Worm (Caenorhabditis elegans) whole organism, mixed stage, embryonic: Measurements from ENCODE around the gene srx-120.

Experiments used
- M03D4.4 ChIP-seq: sonication (generic microtip); optimal IDR thresholded peaks from 2 replicates; lab custom pipeline; 2017; ENCODE audit warnings: mild to moderate bottlenecking, missing genetic modification characterization, missing compliant biosample characterization
- bed-3 ChIP-seq: fragments of 200-800 bp; sonication (Bioruptor generic); optimal IDR thresholded peaks from 3 replicates; lab custom pipeline; 2018; ENCODE audit warnings: mild to moderate bottlenecking, missing genetic modification characterization, moderate library complexity, missing compliant biosample characterization
- blmp-1 ChIP-seq: fragments of 150-350 bp; optimal IDR thresholded peaks from 2 replicates; lab custom pipeline; 2014; ENCODE audit warnings: missing biosample characterization, missing genetic modification characterization
- ceh-39 ChIP-seq: fragments of 150-350 bp; optimal IDR thresholded peaks from 2 replicates; lab custom pipeline; 2014; ENCODE audit warnings: missing biosample characterization, missing genetic modification characterization
- ceh-43 ChIP-seq: fragments of 200-800 bp; sonication (Bioruptor generic); optimal IDR thresholded peaks from 2 replicates; lab custom pipeline; 2018; ENCODE audit warnings: mild to moderate bottlenecking, missing genetic modification characterization, moderate library complexity, missing compliant biosample characterization
- ceh-83 ChIP-seq: fragments of 200-800 bp; sonication (Bioruptor generic); optimal IDR thresholded peaks from 2 replicates; lab custom pipeline; 2018; ENCODE audit warnings: mild to moderate bottlenecking, missing genetic modification characterization, missing compliant biosample characterization
- ces-1 ChIP-seq: fragments of 150-350 bp; optimal IDR thresholded peaks from 2 replicates; lab custom pipeline; 2014; ENCODE audit warnings: missing biosample characterization, missing genetic modification reagents, missing genetic modification characterization
- cnd-1 ChIP-seq: fragments of 200-800 bp; sonication (Bioruptor generic); optimal IDR thresholded peaks from 2 replicates; lab custom pipeline; 2018; ENCODE audit warnings: mild to moderate bottlenecking, missing genetic modification characterization, missing compliant biosample characterization
- drap-1 ChIP-seq: fragments of 200-800 bp; sonication (Bioruptor generic); optimal IDR thresholded peaks from 3 replicates; lab custom pipeline; 2018; ENCODE audit warnings: mild to moderate bottlenecking, missing genetic modification characterization, missing compliant biosample characterization
- elt-1 ChIP-seq: sonication (generic microtip); optimal IDR thresholded peaks from 2 replicates; lab custom pipeline; 2017; ENCODE audit warnings: missing genetic modification characterization, mild to moderate bottlenecking, missing compliant biosample characterization, antibody characterized with exemption, moderate library complexity, borderline replicate concordance; ENCODE audit not compliant: insufficient read depth
- elt-3 ChIP-seq: fragments of 150-350 bp; optimal IDR thresholded peaks from 2 replicates; lab custom pipeline; 2014; ENCODE audit warnings: missing biosample characterization, missing genetic modification characterization
- flh-1 ChIP-seq: fragments of 200-800 bp; sonication (Bioruptor generic); optimal IDR thresholded peaks from 2 replicates; lab custom pipeline; 2018; ENCODE audit warnings: mild to moderate bottlenecking, missing genetic modification characterization, moderate library complexity, missing compliant biosample characterization
- ham-2 ChIP-seq: fragments of 200-800 bp; sonication (Bioruptor generic); optimal IDR thresholded peaks from 2 replicates; lab custom pipeline; 2018; ENCODE audit warnings: mild to moderate bottlenecking, missing genetic modification characterization, missing compliant biosample characterization
- hlh-1 ChIP-seq: fragments of 150-350 bp; optimal IDR thresholded peaks from 2 replicates; lab custom pipeline; 2014; ENCODE audit warnings: missing biosample characterization, missing genetic modification reagents, missing genetic modification characterization
- lin-13 ChIP-seq: fragments of 150-350 bp; optimal IDR thresholded peaks from 2 replicates; lab custom pipeline; 2014; ENCODE audit warnings: missing biosample characterization, missing genetic modification characterization
- lsy-2 ChIP-seq: fragments of 150-350 bp; optimal IDR thresholded peaks from 2 replicates; lab custom pipeline; 2014; ENCODE audit warnings: missing biosample characterization, missing genetic modification characterization
- mab-5 ChIP-seq: fragments of 150-350 bp; optimal IDR thresholded peaks from 2 replicates; lab custom pipeline; 2014; ENCODE audit warnings: missing biosample characterization, missing genetic modification characterization
- mep-1 ChIP-seq: fragments of 150-350 bp; optimal IDR thresholded peaks from 2 replicates; lab custom pipeline; 2017; ENCODE audit warnings: missing biosample characterization, missing genetic modification reagents, missing genetic modification characterization, inconsistent platforms
- mls-2 ChIP-seq: sonication (generic microtip); optimal IDR thresholded peaks from 2 replicates; lab custom pipeline; 2016; ENCODE audit warnings: mild to moderate bottlenecking, missing genetic modification characterization, moderate library complexity, missing compliant biosample characterization
- nhr-2 ChIP-seq: fragments of 150-350 bp; optimal IDR thresholded peaks from 2 replicates; lab custom pipeline; 2014; ENCODE audit warnings: missing biosample characterization, missing genetic modification characterization
- nhr-237 ChIP-seq: fragments of 150-350 bp; optimal IDR thresholded peaks from 2 replicates; lab custom pipeline; 2014; ENCODE audit warnings: missing biosample characterization, missing genetic modification characterization
- nhr-76 ChIP-seq: sonication (generic microtip); optimal IDR thresholded peaks from 2 replicates; lab custom pipeline; 2017; ENCODE audit warnings: missing biosample characterization, missing genetic modification characterization
- pha-4 ChIP-seq: fragments of 150-350 bp; optimal IDR thresholded peaks from 2 replicates; lab custom pipeline; 2018; ENCODE audit warnings: missing biosample characterization, missing genetic modification reagents, missing genetic modification characterization
- sem-2 ChIP-seq: fragments of 200-800 bp; sonication (Bioruptor generic); optimal IDR thresholded peaks from 2 replicates; lab custom pipeline; 2018; ENCODE audit warnings: mild to moderate bottlenecking, missing genetic modification characterization, missing compliant biosample characterization
- sptf-1 ChIP-seq: sonication (generic microtip); optimal IDR thresholded peaks from 2 replicates; lab custom pipeline; 2017; ENCODE audit warnings: mild to moderate bottlenecking, missing genetic modification characterization, moderate library complexity, missing compliant biosample characterization
- tbx-8 ChIP-seq: fragments of 200-800 bp; sonication (Bioruptor generic); optimal IDR thresholded peaks from 2 replicates; lab custom pipeline; 2018; ENCODE audit warnings: mild to moderate bottlenecking, missing genetic modification characterization, moderate library complexity, missing compliant biosample characterization
- unc-120 ChIP-seq: sonication (generic microtip); optimal IDR thresholded peaks from 2 replicates; lab custom pipeline; 2017; ENCODE audit warnings: missing genetic modification characterization, missing compliant biosample characterization; ENCODE audit not compliant: poor library complexity, severe bottlenecking
- unc-39 ChIP-seq: fragments of 150-350 bp; optimal IDR thresholded peaks from 2 replicates; lab custom pipeline; 2014; ENCODE audit warnings: missing biosample characterization, missing genetic modification characterization
- unc-62 ChIP-seq: fragments of 150-350 bp; optimal IDR thresholded peaks from 2 replicates; lab custom pipeline; 2014; ENCODE audit warnings: missing biosample characterization, missing genetic modification reagents, missing genetic modification characterization
- zip-8 ChIP-seq: fragments of 150-350 bp; optimal IDR thresholded peaks from 2 replicates; lab custom pipeline; 2014; ENCODE audit warnings: missing biosample characterization, missing genetic modification characterization
- ztf-11 ChIP-seq: fragments of 150-350 bp; optimal IDR thresholded peaks from 2 replicates; lab custom pipeline; 2014; ENCODE audit warnings: missing biosample characterization, missing genetic modification characterization

Gene srx-120

DNA sequence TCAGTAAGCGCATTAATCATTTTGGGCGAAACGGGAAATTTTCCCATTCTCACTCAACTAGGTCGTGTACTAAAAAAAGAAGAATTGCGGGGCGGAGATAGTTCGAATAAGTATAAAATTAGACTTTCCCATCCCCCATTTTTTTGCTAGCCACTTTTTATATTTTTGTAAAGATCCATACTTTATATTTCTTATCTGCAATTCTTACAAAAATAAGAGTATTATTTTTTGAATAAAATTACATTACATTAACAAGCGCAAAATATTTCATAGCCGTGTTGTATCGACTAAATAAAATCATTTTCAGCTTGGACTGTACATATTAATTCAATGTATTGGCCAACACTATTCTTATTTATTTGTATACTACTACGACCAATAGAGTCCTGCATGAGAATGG is 24.5 kb downstream of the srx-120 start, which contains the start of gene F49C5.11:
F49C5.11 (plus strand) TSS at position 301 of the 400 bp plus-strand sequence.
- TF ChIP-seq ceh-83 (no peak), zip-8 (tag; lab: Kevin White, UChicago) (no peak), bed-3 (no peak), mep-1 (tag; lab: Kevin White, UChicago) (no peak), ham-2 (GFP tag; lab: Kevin White, UChicago) (no peak), pha-4 (no peak), elt-1 (tag; lab: Kevin White, UChicago) (no peak), ces-1 (GFP tag; lab: Kevin White, UChicago) (no peak)

DNA sequence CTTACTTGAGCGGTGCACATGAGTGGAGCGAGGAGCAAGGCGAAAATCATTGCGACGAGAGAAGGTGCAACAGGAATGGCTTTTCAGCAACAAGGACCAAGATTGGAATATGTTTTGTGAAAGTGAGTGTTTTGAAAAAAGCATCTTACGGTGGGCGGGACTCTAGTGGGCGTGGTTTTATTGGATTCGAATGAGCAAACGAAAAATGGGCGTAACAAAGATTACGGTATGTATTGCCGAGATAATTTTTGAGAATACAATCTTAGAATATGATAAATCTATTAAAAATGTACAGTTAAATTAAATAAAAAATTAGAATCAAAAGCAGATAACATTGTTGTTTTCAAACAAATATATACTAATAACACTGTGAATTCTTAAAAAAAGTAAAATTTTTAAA is 29.2 kb downstream of the srx-120 start, which contains the start of gene F49C5.12:
F49C5.12 (minus strand) TSS at position 101 of the 400 bp plus-strand sequence.
- TF ChIP-seq unc-62, result no peak
- no peak for TF ChIP-seq mab-5 (tag; lab: Kevin White, UChicago)
- TF ChIP-seq nhr-2 (tag; lab: Kevin White, UChicago), result no peak
- no peak for TF ChIP-seq ceh-39 (tag; lab: Kevin White, UChicago)
- TF ChIP-seq, all 35 proteins: peak for 0

DNA sequence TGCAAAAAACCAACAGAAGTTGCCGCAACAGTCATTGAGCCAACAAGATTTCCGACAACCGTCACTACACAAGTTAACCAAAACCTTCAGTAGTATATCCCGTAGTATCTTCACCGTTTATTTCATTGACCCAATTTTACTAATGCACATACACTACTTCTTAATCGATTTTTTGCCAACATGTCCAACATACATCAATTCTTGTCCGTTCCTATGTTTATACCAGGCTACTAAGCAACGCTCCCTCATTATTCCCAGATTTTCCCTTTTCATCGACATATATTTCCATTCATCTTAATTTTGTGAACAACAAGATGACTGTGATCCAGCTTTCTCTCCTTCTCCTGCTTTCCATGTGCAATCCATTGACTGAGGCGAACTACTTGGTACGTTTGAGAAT is 34.8 kb downstream of the srx-120 start, which contains the start of gene F49C5.7:
F49C5.7 (plus strand) TSS at position 301 of the 400 bp plus-strand sequence.
- TF ChIP-seq ceh-43 (no peak), nhr-237 (tag; lab: Kevin White, UChicago) (no peak), elt-3 (tag; lab: Kevin White, UChicago) (no peak)

DNA sequence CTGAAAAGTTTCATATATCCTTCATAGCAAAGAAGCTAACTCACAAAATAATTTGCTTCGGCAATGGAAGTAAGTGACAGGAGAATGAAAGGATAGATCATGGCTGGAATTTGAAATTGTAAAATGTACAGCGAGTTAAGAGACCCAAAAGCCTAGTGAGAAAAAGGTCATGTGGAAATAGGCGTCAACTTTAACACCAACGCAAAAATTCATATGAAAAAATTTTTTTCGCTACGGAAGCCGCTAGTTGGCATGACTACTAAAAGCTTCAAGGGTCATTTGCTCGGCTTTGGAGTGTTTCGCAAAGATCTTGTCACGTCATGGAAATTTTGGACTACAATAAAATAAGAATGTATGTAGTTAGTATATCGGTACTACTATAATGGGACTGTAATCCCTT is 39.5 kb downstream of the srx-120 start, which contains the start of gene Y38E10A.1:
Y38E10A.1 (minus strand) TSS at position 101 of the 400 bp plus-strand sequence.
- TF ChIP-seq unc-120 (tag; lab: Kevin White, UChicago) (no peak), ham-2 (GFP tag; lab: Kevin White, UChicago) (no peak), blmp-1 (tag; lab: Kevin White, UChicago) (no peak), mls-2 (no peak), tbx-8 (no peak), sptf-1 (tag; lab: Kevin White, UChicago) (no peak), nhr-76 (tag; lab: Kevin White, UChicago) (no peak), nhr-237 (tag; lab: Kevin White, UChicago) (no peak), ztf-11 (tag; lab: Kevin White, UChicago) (no peak), M03D4.4 (tag; lab: Kevin White, UChicago) (no peak), elt-3 (tag; lab: Kevin White, UChicago) (no peak), sem-2 (GFP tag; lab: Kevin White, UChicago) (no peak), unc-39 (tag; lab: Kevin White, UChicago) (no peak), drap-1 (GFP tag; lab: Kevin White, UChicago) (no peak), elt-1 (tag; lab: Kevin White, UChicago) (no peak)
- TF ChIP-seq, all 35 proteins: peak for 0

DNA sequence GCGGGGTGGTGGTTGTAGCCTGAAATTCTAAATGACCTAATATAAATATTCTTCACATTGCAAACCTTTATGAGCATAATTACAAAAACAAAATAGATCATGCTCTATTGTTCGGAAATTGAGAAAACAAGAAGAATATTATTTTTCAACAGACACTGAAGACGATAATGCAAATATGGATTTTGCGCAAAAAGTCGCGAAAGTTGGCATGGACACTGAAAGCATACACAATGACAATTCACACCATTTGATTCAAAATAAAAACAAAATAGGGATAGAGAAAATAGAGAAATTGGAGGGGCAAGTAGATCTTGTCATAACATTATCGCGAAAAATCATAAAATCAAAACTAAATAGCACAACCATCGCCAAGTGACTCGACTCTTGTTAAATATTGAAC is 41.7 kb downstream of the srx-120 start, which contains the start of gene Y38E10A.35:
Y38E10A.35 (minus strand) TSS at position 101 of the 400 bp plus-strand sequence.
- TF ChIP-seq nhr-2 (tag; lab: Kevin White, UChicago), result no peak
- TF ChIP-seq ces-1 (GFP tag; lab: Kevin White, UChicago), result no peak
- TF ChIP-seq mls-2, result no peak

DNA sequence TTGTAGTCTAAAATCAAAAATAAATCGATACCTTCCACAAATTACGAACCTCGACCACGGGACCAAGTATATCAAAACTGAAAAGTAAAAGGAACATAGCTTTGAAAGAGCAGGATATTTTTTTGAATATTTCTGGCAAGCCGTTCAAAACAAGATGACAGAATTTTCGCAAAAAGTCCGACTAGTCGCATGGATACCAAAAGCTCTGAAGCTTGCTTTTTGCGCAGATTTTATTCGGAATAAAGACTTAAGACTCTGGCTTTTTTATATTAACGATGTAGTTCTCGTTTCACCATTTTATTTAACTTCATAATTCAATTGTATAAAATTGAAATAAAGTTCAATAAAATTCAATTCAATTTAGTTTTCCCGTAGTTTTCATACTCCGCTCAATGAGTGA is 42.5 kb downstream of the srx-120 start, which contains the start of gene Y38E10A.2:
Y38E10A.2 (minus strand) TSS at position 101 of the 400 bp plus-strand sequence.
- TF ChIP-seq ztf-11 (tag; lab: Kevin White, UChicago) (no peak), mep-1 (tag; lab: Kevin White, UChicago) (no peak), lin-13 (tag; lab: Kevin White, UChicago) (no peak), nhr-237 (tag; lab: Kevin White, UChicago) (no peak), pha-4 (no peak), ham-2 (GFP tag; lab: Kevin White, UChicago) (no peak), hlh-1 (tag; lab: Kevin White, UChicago) (no peak), mab-5 (tag; lab: Kevin White, UChicago) (no peak), lsy-2 (tag; lab: Kevin White, UChicago) (no peak), cnd-1 (no peak), ceh-43 (no peak), sem-2 (GFP tag; lab: Kevin White, UChicago) (no peak), bed-3 (no peak), unc-39 (tag; lab: Kevin White, UChicago) (no peak), nhr-2 (tag; lab: Kevin White, UChicago) (no peak), flh-1 (GFP tag; lab: Kevin White, UChicago) (no peak)
